Worm (Caenorhabditis elegans) whole organism, midembryonic: ENCODE data around the gene chpf-2.

Experiments used
- T22C8.4 ChIP-seq: fragments of 200-800 bp; sonication (Bioruptor generic); IDR thresholded peaks from 2 replicates; pipeline ENCODE4 v1.3.6; 2022; ENCODE audit warnings: missing genetic modification characterization, missing compliant biosample characterization
- ref-1 ChIP-seq: fragments of 200-800 bp; sonication (Bioruptor generic); conservative IDR thresholded peaks from 2 replicates; pipeline ENCODE4 v1.3.6; 2022; ENCODE audit warnings: missing genetic modification reagents, missing genetic modification characterization, missing compliant biosample characterization
- ztf-23 ChIP-seq: fragments of 200-800 bp; sonication (Bioruptor generic); IDR thresholded peaks from 2 replicates; pipeline ENCODE4 v1.3.6; 2022; ENCODE audit warnings: missing genetic modification reagents, missing genetic modification characterization, missing compliant biosample characterization

DNA sequence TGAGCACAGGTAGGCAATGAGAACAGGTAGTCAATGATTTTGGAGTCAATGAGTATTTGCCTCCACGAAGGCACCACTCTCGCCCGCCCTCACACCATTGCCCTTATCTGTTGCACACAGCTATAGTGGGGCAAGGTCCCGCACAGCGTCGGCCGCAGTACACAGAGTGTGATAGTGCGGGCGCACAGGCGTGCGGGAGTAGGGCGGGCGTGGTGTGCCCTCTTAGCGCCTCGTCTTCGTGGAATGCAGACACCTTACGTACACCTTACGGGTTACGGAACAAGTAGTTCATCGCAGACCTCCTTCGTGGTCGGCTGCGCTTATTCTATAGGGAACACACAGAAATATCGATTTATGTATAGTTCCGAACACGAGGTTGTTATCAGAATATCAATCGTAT is 21.3 kb downstream of the chpf-2 start:
- TF ChIP-seq T22C8.4 (GFP tag; lab: Robert Waterston, UW) (no peak), ztf-23 (GFP tag; lab: Robert Waterston, UW) (no peak), ref-1 (GFP tag; lab: Robert Waterston, UW) (no peak)
